Fruit fly (Drosophila melanogaster): ENCODE data around the gene Spn27A.
A peak's percentile ranks its signal among the peaks of the same experiment; 100 is the strongest.

Spn27A gene

DNA sequence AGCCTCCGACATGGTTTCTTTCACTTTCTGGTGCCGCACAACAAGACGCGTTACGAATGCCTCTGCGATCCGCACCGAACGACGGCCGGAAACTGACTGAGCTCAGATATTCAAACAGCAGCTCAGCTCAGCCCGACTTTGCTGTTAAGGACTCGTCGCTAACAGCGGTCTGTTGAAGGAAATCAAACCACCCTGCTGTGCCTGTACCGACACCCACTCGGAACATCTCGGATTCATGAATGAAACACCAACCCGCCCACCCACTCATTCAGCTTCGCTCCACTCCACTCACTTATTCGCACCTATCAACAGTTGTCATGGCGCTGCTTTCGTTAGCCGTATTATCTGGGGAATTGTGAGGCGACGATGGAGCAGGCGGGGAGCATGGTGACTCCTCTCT is 40.8 kb downstream of the Spn27A start, which contains the start of gene Oatp26F:
TSS of gene Oatp26F (minus strand) at position 101 of the 400 bp plus-strand sequence.
- TF ChIP-seq pad (GFP tag; optimal IDR thresholded peaks at IDR 0.05) (no peak), Clk (GFP tag; optimal IDR thresholded peaks at IDR 0.05) (no peak), ovo (GFP tag; optimal IDR thresholded peaks at IDR 0.05) (no peak), CG33017 (tag; optimal IDR thresholded peaks at IDR 0.05) (no peak), CG11617 (GFP tag; optimal IDR thresholded peaks at IDR 0.05) (no peak), CG5204 (GFP tag; optimal IDR thresholded peaks at IDR 0.05) (no peak), CG1620 (GFP tag; optimal IDR thresholded peaks at IDR 0.05) (no peak)

DNA sequence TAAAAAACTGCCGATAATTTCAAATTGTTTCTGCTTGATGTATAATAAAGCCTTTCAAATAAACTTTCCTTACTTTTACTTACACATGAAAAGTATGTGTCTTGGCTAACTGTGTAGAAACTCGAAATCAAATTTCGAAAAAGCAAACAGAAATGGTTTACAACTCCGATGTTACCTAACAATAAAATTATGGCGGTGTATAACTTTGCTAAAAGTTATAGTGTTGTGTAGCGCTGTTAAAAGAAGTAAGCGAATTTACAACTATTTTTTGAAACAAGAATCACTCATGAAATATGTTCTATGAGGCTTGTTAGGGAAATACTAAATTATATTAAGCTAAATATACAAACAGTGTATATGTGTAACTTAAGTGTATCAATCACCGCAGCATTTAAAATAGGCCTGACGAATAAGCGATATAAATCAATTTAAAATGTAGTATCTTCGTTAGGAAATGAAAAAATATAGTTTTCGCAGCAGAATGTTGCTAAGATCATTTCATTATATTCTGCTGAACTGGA is 50.4 kb downstream of the Spn27A start, which contains the start of gene CG34345:
TSS of gene CG34345 (plus strand) at position 471 of the 521 bp plus-strand sequence.
- TF ChIP-seq cnc (optimal IDR thresholded peaks at IDR 0.05): no peak
- TF ChIP-seq tj (GFP tag; optimal IDR thresholded peaks at IDR 0.05): no peak
- no peak for TF ChIP-seq CG12768 (GFP tag; optimal IDR thresholded peaks at IDR 0.05)
- TF ChIP-seq ovo (GFP tag; optimal IDR thresholded peaks at IDR 0.05): no peak
- no peak for TF ChIP-seq CG33017 (tag; optimal IDR thresholded peaks at IDR 0.05)
- no peak for TF ChIP-seq kay (GFP tag; ENCODE audit: borderline replicate concordance)
- no peak for TF ChIP-seq Hr96 (GFP tag; optimal IDR thresholded peaks at IDR 0.05)
- TF ChIP-seq Mnt (GFP tag; optimal IDR thresholded peaks at IDR 0.05): no peak
- no peak for TF ChIP-seq CG5204 (GFP tag; optimal IDR thresholded peaks at IDR 0.05)
- TF ChIP-seq CG7045 (GFP tag; optimal IDR thresholded peaks at IDR 0.05): no peak
- TF ChIP-seq CG11617 (GFP tag; optimal IDR thresholded peaks at IDR 0.05): no peak
- TF ChIP-seq Crg-1 (GFP tag; optimal IDR thresholded peaks at IDR 0.05): no peak
- TF ChIP-seq Clk (GFP tag; optimal IDR thresholded peaks at IDR 0.05): no peak
- peak; percentile 29 for TF ChIP-seq CG1620 (GFP tag; optimal IDR thresholded peaks at IDR 0.05)
- TF ChIP-seq pad (GFP tag; optimal IDR thresholded peaks at IDR 0.05): no peak
- TF ChIP-seq CG7101 (tag; optimal IDR thresholded peaks at IDR 0.05): no peak
- peak; percentile 3 for TF ChIP-seq CG14711 (tag; optimal IDR thresholded peaks at IDR 0.05)

DNA sequence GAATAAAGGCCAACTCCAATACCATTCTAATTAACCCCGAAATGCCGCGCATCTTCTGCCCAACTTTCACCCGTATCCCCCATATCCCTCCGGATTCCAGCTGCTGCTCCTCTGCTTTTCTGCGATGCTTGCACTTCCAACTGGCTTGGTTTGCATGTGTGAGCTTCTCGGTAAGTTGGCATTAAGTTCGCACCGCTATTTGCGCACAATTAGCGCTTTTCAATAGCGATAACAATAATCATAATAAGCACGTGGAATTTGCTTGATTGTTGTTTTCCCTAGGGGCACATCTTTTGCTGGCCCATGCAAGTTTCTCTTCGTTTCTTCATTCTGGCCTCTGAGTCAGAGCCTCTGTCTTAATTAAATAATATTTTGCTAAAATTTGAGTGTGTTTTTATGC is 51.1 kb downstream of the Spn27A start:
- TF ChIP-seq tj (GFP tag; optimal IDR thresholded peaks at IDR 0.05) (peak; percentile 99), CG11617 (GFP tag; optimal IDR thresholded peaks at IDR 0.05) (no peak)

DNA sequence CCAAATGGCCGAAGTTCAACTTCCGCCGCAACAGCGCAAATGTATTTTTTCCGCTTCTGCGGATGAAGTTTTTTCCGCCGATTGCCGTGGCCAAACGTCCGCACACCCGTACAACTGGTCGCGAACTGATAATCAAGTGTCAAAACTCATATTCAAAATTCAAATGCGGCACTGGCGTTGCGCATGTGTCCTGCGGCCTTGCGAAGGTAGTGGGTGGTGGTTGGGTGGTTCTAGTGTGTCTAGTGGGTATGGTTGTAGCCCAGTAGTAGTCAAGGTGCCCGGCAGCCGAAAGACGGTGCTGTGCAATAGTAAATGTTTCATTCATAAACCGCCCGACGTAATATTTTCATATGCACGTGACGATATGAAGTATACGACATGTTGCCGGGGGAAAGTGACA is 51.5 kb downstream of the Spn27A start, which contains the start of gene DIP-iota:
TSS of gene DIP-iota (minus strand) at position 101 of the 400 bp plus-strand sequence.
- TF ChIP-seq Mnt (GFP tag; optimal IDR thresholded peaks at IDR 0.05): no peak
- TF ChIP-seq kay (GFP tag; ENCODE audit: borderline replicate concordance): no peak
- no peak for TF ChIP-seq pad (GFP tag; optimal IDR thresholded peaks at IDR 0.05)
- no peak for TF ChIP-seq tj (GFP tag; optimal IDR thresholded peaks at IDR 0.05)
- no peak for TF ChIP-seq Crg-1 (GFP tag; optimal IDR thresholded peaks at IDR 0.05)
- TF ChIP-seq CG11617 (GFP tag; optimal IDR thresholded peaks at IDR 0.05): no peak
- no peak for TF ChIP-seq cnc (optimal IDR thresholded peaks at IDR 0.05)
- no peak for TF ChIP-seq CG33017 (tag; optimal IDR thresholded peaks at IDR 0.05)
- TF ChIP-seq Clk (GFP tag; optimal IDR thresholded peaks at IDR 0.05): no peak
- no peak for TF ChIP-seq toe (GFP tag; optimal IDR thresholded peaks at IDR 0.05)
- no peak for TF ChIP-seq CG14711 (tag; optimal IDR thresholded peaks at IDR 0.05)
- TF ChIP-seq cic (GFP tag; optimal IDR thresholded peaks at IDR 0.05): no peak
- TF ChIP-seq CG5204 (GFP tag; optimal IDR thresholded peaks at IDR 0.05): no peak
- TF ChIP-seq CG12768 (GFP tag; optimal IDR thresholded peaks at IDR 0.05): no peak
- TF ChIP-seq ovo (GFP tag; optimal IDR thresholded peaks at IDR 0.05): no peak
- TF ChIP-seq CG7101 (tag; optimal IDR thresholded peaks at IDR 0.05): no peak
- no peak for TF ChIP-seq CG7045 (GFP tag; optimal IDR thresholded peaks at IDR 0.05)
- no peak for TF ChIP-seq bab1 (GFP tag; optimal IDR thresholded peaks at IDR 0.05)
- no peak for TF ChIP-seq Hr96 (GFP tag; optimal IDR thresholded peaks at IDR 0.05)
- TF ChIP-seq CG1620 (GFP tag; optimal IDR thresholded peaks at IDR 0.05): no peak
